Worm (Caenorhabditis elegans) whole organism, dauer: ENCODE results near the gene Y71H2AL.2.

Experiments used
- unc-62 ChIP-seq: sonication (generic microtip); optimal IDR thresholded peaks from 2 replicates; lab custom pipeline; 2017; ENCODE audit warnings: missing biosample characterization, missing genetic modification reagents, missing genetic modification characterization

Y71H2AL.2 gene

DNA sequence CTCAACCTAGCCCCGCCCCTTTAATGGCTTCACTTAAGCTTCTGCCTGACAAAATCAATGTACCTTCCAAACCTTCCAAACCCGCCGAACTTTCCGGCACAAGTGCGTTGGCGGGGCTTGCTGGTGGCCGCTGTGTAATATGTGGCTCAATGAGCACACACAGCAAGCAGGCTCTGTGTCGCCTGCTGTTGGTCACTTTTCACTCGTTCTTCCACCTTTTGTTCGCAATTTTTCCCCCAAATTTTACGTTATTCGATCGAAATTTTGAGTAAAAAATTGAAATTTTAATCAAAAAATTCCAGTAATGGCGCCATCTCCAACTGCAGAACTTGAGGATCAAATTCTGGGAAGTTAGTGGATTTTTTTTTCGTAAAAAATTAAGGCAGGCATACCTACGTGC lies 14.5 kb downstream of the Y71H2AL.2 start, which contains the start of gene set-27:
TSS of gene set-27 (plus strand) at position 301 of the 400 bp plus-strand sequence.
- no peak for TF ChIP-seq unc-62 (GFP tag; lab: Kevin White, UChicago)

DNA sequence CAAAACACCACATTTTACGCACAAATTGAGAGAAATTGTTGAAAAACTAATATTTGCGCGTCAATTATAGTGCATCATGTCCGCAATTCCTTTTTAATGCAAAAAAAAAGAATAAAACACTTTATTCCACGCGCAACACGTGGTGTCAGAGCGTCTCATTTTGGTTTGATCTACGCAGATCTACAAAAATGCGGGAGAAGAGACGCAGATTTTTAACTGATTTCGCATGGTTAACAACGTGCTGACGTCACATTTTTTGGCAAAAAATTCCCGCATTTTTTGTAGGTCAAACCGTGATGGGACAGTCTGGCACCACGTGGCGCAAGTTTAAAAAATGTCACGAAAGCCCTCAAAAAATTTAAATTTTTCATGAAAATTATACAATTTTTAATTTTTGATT lies 24.0 kb downstream of the Y71H2AL.2 start:
- no peak for TF ChIP-seq unc-62 (GFP tag; lab: Kevin White, UChicago)

DNA sequence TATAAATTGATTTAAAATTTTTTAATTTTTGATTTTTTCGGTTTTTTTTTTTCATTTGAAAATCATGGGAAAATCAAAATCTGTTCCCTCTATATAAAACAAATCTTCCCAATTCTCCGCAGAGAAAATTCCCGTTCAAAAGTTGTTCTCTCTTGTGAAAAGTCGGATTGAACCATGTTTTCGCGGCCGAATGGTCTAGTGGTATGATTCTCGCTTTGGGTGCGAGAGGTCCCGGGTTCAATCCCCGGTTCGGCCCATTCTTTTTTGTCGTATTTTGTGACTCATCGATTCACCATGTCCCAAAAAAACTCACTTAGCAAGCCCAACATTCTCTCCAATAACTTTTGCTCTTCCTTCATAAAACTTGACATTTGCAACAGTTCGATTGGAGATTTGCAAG lies 25.4 kb downstream of the Y71H2AL.2 start:
- no peak for TF ChIP-seq unc-62 (GFP tag; lab: Kevin White, UChicago)

DNA sequence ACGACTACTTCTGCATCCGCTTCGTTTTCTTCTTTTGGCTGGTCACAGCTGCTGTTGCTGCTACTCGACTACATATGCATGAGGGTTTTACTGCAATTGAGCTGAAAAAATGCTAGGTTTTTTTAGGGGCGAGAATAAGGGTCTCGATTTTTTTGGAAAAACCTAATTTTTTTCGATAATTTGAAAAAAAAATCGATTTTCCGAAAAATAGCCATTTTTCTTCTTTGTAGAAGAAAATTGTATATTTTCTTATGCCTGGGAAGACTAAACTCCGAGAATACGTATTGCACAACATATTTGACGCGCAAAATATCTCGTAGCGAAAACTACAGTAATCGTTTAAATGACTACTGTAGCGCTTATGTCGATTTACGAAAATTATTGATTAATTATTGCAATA lies 30.4 kb downstream of the Y71H2AL.2 start, which contains the start of gene tmem-132:
TSS of gene tmem-132 (minus strand) at position 101 of the 400 bp plus-strand sequence.
- no peak for TF ChIP-seq unc-62 (GFP tag; lab: Kevin White, UChicago)

DNA sequence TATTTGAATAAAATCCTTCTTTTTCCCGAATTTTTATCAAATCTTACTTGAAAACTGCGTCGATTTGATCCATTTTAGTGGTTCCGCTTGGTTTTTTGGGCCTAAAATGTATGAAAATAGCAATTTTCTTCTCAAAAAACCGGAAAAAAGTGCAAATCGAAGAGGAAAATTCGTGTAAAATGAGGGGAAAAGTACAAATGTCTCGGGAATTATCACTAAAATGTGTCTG lies 38.7 kb downstream of the Y71H2AL.2 start, which contains the start of gene Y71H2AM.11:
TSS of gene Y71H2AM.11 (minus strand) at position 101 of the 229 bp plus-strand sequence.
- TF ChIP-seq unc-62 (GFP tag; lab: Kevin White, UChicago), result no peak

ce11 chrIII:2725221-2726203 lies 39.3 kb downstream of the Y71H2AL.2 start, which contains the start of gene cosa-1:
Gene cosa-1 (plus strand): TSS chrIII:2726116.
- TF ChIP-seq unc-62 (GFP tag; lab: Kevin White, UChicago), result no peak

- no peak for TF ChIP-seq unc-62 (GFP tag; lab: Kevin White, UChicago)
These were observed 47.5 kb downstream of the Y71H2AL.2 start, which contains the start of gene Y71H2AM.12 for ce11 chrIII:2733606-2734183. Gene Y71H2AM.12 (minus strand): TSS chrIII:2734091.
